Worm (Caenorhabditis elegans) whole organism, mixed stage, embryonic: ENCODE results near the gene T08D10.4.

Experiments used
- M03D4.4 ChIP-seq: sonication (generic microtip); optimal IDR thresholded peaks from 2 replicates; lab custom pipeline; 2017; ENCODE audit warnings: mild to moderate bottlenecking, missing genetic modification characterization, missing compliant biosample characterization
- bed-3 ChIP-seq: fragments of 200-800 bp; sonication (Bioruptor generic); optimal IDR thresholded peaks from 3 replicates; lab custom pipeline; 2018; ENCODE audit warnings: mild to moderate bottlenecking, missing genetic modification characterization, moderate library complexity, missing compliant biosample characterization
- blmp-1 ChIP-seq: fragments of 150-350 bp; optimal IDR thresholded peaks from 2 replicates; lab custom pipeline; 2014; ENCODE audit warnings: missing biosample characterization, missing genetic modification characterization
- ceh-39 ChIP-seq: fragments of 150-350 bp; optimal IDR thresholded peaks from 2 replicates; lab custom pipeline; 2014; ENCODE audit warnings: missing biosample characterization, missing genetic modification characterization
- ceh-43 ChIP-seq: fragments of 200-800 bp; sonication (Bioruptor generic); optimal IDR thresholded peaks from 2 replicates; lab custom pipeline; 2018; ENCODE audit warnings: mild to moderate bottlenecking, missing genetic modification characterization, moderate library complexity, missing compliant biosample characterization
- ceh-83 ChIP-seq: fragments of 200-800 bp; sonication (Bioruptor generic); optimal IDR thresholded peaks from 2 replicates; lab custom pipeline; 2018; ENCODE audit warnings: mild to moderate bottlenecking, missing genetic modification characterization, missing compliant biosample characterization
- ces-1 ChIP-seq: fragments of 150-350 bp; optimal IDR thresholded peaks from 2 replicates; lab custom pipeline; 2014; ENCODE audit warnings: missing biosample characterization, missing genetic modification reagents, missing genetic modification characterization
- cnd-1 ChIP-seq: fragments of 200-800 bp; sonication (Bioruptor generic); optimal IDR thresholded peaks from 2 replicates; lab custom pipeline; 2018; ENCODE audit warnings: mild to moderate bottlenecking, missing genetic modification characterization, missing compliant biosample characterization
- drap-1 ChIP-seq: fragments of 200-800 bp; sonication (Bioruptor generic); optimal IDR thresholded peaks from 3 replicates; lab custom pipeline; 2018; ENCODE audit warnings: mild to moderate bottlenecking, missing genetic modification characterization, missing compliant biosample characterization
- elt-1 ChIP-seq: sonication (generic microtip); optimal IDR thresholded peaks from 2 replicates; lab custom pipeline; 2017; ENCODE audit warnings: missing genetic modification characterization, mild to moderate bottlenecking, missing compliant biosample characterization, antibody characterized with exemption, moderate library complexity, borderline replicate concordance; ENCODE audit not compliant: insufficient read depth
- elt-3 ChIP-seq: fragments of 150-350 bp; optimal IDR thresholded peaks from 2 replicates; lab custom pipeline; 2014; ENCODE audit warnings: missing biosample characterization, missing genetic modification characterization
- flh-1 ChIP-seq: fragments of 200-800 bp; sonication (Bioruptor generic); optimal IDR thresholded peaks from 2 replicates; lab custom pipeline; 2018; ENCODE audit warnings: mild to moderate bottlenecking, missing genetic modification characterization, moderate library complexity, missing compliant biosample characterization
- ham-2 ChIP-seq: fragments of 200-800 bp; sonication (Bioruptor generic); optimal IDR thresholded peaks from 2 replicates; lab custom pipeline; 2018; ENCODE audit warnings: mild to moderate bottlenecking, missing genetic modification characterization, missing compliant biosample characterization
- hlh-1 ChIP-seq: fragments of 150-350 bp; optimal IDR thresholded peaks from 2 replicates; lab custom pipeline; 2014; ENCODE audit warnings: missing biosample characterization, missing genetic modification reagents, missing genetic modification characterization
- lin-13 ChIP-seq: fragments of 150-350 bp; optimal IDR thresholded peaks from 2 replicates; lab custom pipeline; 2014; ENCODE audit warnings: missing biosample characterization, missing genetic modification characterization
- lin-32 ChIP-seq: fragments of 200-800 bp; sonication (Bioruptor generic); optimal IDR thresholded peaks from 2 replicates; lab custom pipeline; 2018; ENCODE audit warnings: mild to moderate bottlenecking, missing genetic modification characterization, missing compliant biosample characterization
- lsy-2 ChIP-seq: fragments of 150-350 bp; optimal IDR thresholded peaks from 2 replicates; lab custom pipeline; 2014; ENCODE audit warnings: missing biosample characterization, missing genetic modification characterization
- mab-5 ChIP-seq: fragments of 150-350 bp; optimal IDR thresholded peaks from 2 replicates; lab custom pipeline; 2014; ENCODE audit warnings: missing biosample characterization, missing genetic modification characterization
- mep-1 ChIP-seq: fragments of 150-350 bp; optimal IDR thresholded peaks from 2 replicates; lab custom pipeline; 2017; ENCODE audit warnings: missing biosample characterization, missing genetic modification reagents, missing genetic modification characterization, inconsistent platforms
- mls-2 ChIP-seq: sonication (generic microtip); optimal IDR thresholded peaks from 2 replicates; lab custom pipeline; 2016; ENCODE audit warnings: mild to moderate bottlenecking, missing genetic modification characterization, moderate library complexity, missing compliant biosample characterization
- nhr-12 ChIP-seq: fragments of 150-350 bp; optimal IDR thresholded peaks from 2 replicates; lab custom pipeline; 2014; ENCODE audit warnings: missing biosample characterization, missing genetic modification characterization
- nhr-2 ChIP-seq: fragments of 150-350 bp; optimal IDR thresholded peaks from 2 replicates; lab custom pipeline; 2014; ENCODE audit warnings: missing biosample characterization, missing genetic modification characterization
- nhr-237 ChIP-seq: fragments of 150-350 bp; optimal IDR thresholded peaks from 2 replicates; lab custom pipeline; 2014; ENCODE audit warnings: missing biosample characterization, missing genetic modification characterization
- nhr-28 ChIP-seq: fragments of 150-350 bp; optimal IDR thresholded peaks from 2 replicates; lab custom pipeline; 2014; ENCODE audit warnings: missing biosample characterization, missing genetic modification characterization
- nhr-76 ChIP-seq: sonication (generic microtip); optimal IDR thresholded peaks from 2 replicates; lab custom pipeline; 2017; ENCODE audit warnings: missing biosample characterization, missing genetic modification characterization
- pha-4 ChIP-seq: fragments of 150-350 bp; optimal IDR thresholded peaks from 2 replicates; lab custom pipeline; 2018; ENCODE audit warnings: missing biosample characterization, missing genetic modification reagents, missing genetic modification characterization
- sem-2 ChIP-seq: fragments of 200-800 bp; sonication (Bioruptor generic); optimal IDR thresholded peaks from 2 replicates; lab custom pipeline; 2018; ENCODE audit warnings: mild to moderate bottlenecking, missing genetic modification characterization, missing compliant biosample characterization
- snpc-4 ChIP-seq: fragments of 150-350 bp; optimal IDR thresholded peaks from 2 replicates; lab custom pipeline; 2014; ENCODE audit warnings: missing biosample characterization, missing genetic modification characterization
- sptf-1 ChIP-seq: sonication (generic microtip); optimal IDR thresholded peaks from 2 replicates; lab custom pipeline; 2017; ENCODE audit warnings: mild to moderate bottlenecking, missing genetic modification characterization, moderate library complexity, missing compliant biosample characterization
- tbx-8 ChIP-seq: fragments of 200-800 bp; sonication (Bioruptor generic); optimal IDR thresholded peaks from 2 replicates; lab custom pipeline; 2018; ENCODE audit warnings: mild to moderate bottlenecking, missing genetic modification characterization, moderate library complexity, missing compliant biosample characterization
- unc-120 ChIP-seq: sonication (generic microtip); optimal IDR thresholded peaks from 2 replicates; lab custom pipeline; 2017; ENCODE audit warnings: missing genetic modification characterization, missing compliant biosample characterization; ENCODE audit not compliant: poor library complexity, severe bottlenecking
- unc-39 ChIP-seq: fragments of 150-350 bp; optimal IDR thresholded peaks from 2 replicates; lab custom pipeline; 2014; ENCODE audit warnings: missing biosample characterization, missing genetic modification characterization
- unc-62 ChIP-seq: fragments of 150-350 bp; optimal IDR thresholded peaks from 2 replicates; lab custom pipeline; 2014; ENCODE audit warnings: missing biosample characterization, missing genetic modification reagents, missing genetic modification characterization
- zip-8 ChIP-seq: fragments of 150-350 bp; optimal IDR thresholded peaks from 2 replicates; lab custom pipeline; 2014; ENCODE audit warnings: missing biosample characterization, missing genetic modification characterization
- ztf-11 ChIP-seq: fragments of 150-350 bp; optimal IDR thresholded peaks from 2 replicates; lab custom pipeline; 2014; ENCODE audit warnings: missing biosample characterization, missing genetic modification characterization

T08D10.4 gene

ce11 chrX:11946788-11947463 is 6.2 kb downstream of the T08D10.4 start, which contains the start of gene nfya-1:
Gene nfya-1 (minus strand): TSS chrX:11946838.
- peak; percentile 44 for TF ChIP-seq ces-1 (GFP tag; lab: Kevin White, UChicago)
- no peak for TF ChIP-seq elt-3 (tag; lab: Kevin White, UChicago)
- no peak for TF ChIP-seq unc-120 (tag; lab: Kevin White, UChicago)
- TF ChIP-seq pha-4 (tag; lab: Kevin White, UChicago), result peak; percentile 28
- peak; percentile 38 for TF ChIP-seq mep-1 (tag; lab: Kevin White, UChicago)
- TF ChIP-seq elt-1, result no peak
- TF ChIP-seq ham-2 (GFP tag; lab: Kevin White, UChicago), result no peak
- TF ChIP-seq lin-32 (GFP tag; lab: Kevin White, UChicago), result no peak
- TF ChIP-seq hlh-1 (tag; lab: Kevin White, UChicago), result peak; percentile 62
- no peak for TF ChIP-seq snpc-4 (tag; lab: Kevin White, UChicago)
- peak; percentile 59 for TF ChIP-seq ceh-39 (tag; lab: Kevin White, UChicago)
- no peak for TF ChIP-seq ceh-83 (GFP tag; lab: Kevin White, UChicago)
- TF ChIP-seq unc-39, result no peak
- peak; percentile 32 for TF ChIP-seq lin-13 (tag; lab: Kevin White, UChicago)

- TF ChIP-seq ham-2 (GFP tag; lab: Kevin White, UChicago) (no peak), blmp-1 (no peak), bed-3 (GFP tag; lab: Kevin White, UChicago) (no peak), mab-5 (tag; lab: Kevin White, UChicago) (no peak), nhr-28 (tag; lab: Kevin White, UChicago) (no peak), ceh-83 (GFP tag; lab: Kevin White, UChicago) (no peak), flh-1 (GFP tag; lab: Kevin White, UChicago) (no peak), ztf-11 (tag; lab: Kevin White, UChicago) (no peak), sptf-1 (tag; lab: Kevin White, UChicago) (no peak), lsy-2 (tag; lab: Kevin White, UChicago) (no peak), nhr-12 (no peak), unc-39 (no peak), ceh-43 (GFP tag; lab: Kevin White, UChicago) (no peak), nhr-76 (tag; lab: Kevin White, UChicago) (no peak)
These were observed 11.2 kb downstream of the T08D10.4 start, which contains the start of gene F55G7.3 for ce11 chrX:11941951-11942350. Gene F55G7.3 (minus strand): TSS chrX:11942051.

DNA sequence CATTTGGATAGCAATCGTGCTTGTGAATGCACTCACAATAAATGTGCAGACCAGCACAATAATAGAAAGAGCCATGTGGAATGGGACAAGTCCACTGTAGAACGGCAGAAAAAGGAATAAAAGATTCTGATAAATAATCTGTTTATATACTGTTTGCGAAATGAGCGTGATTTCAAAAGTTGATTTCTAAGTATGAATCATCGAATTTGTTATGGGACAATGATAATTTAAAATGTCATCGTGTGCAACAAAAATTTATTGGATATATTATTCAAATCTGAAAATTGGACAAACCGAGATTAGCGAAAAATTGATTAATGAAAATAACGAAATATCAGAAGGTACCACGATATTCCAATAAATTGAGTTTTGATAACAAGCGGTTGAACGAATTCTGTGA is 14.3 kb downstream of the T08D10.4 start, which contains the start of gene F55G7.5:
F55G7.5 (minus strand) TSS at position 101 of the 400 bp plus-strand sequence.
- no peak for TF ChIP-seq mep-1 (tag; lab: Kevin White, UChicago)
- no peak for TF ChIP-seq unc-120 (tag; lab: Kevin White, UChicago)

- TF ChIP-seq elt-3 (tag; lab: Kevin White, UChicago) (peak; percentile 88), blmp-1 (peak; percentile 44), M03D4.4 (tag; lab: Kevin White, UChicago) (peak; percentile 53), ceh-83 (GFP tag; lab: Kevin White, UChicago) (peak; percentile 59), nhr-2 (tag; lab: Kevin White, UChicago) (no peak), zip-8 (tag; lab: Kevin White, UChicago) (no peak), sptf-1 (tag; lab: Kevin White, UChicago) (peak; percentile 87), nhr-237 (peak; percentile 99), tbx-8 (peak; percentile 59), ces-1 (GFP tag; lab: Kevin White, UChicago) (peak; percentile 97), unc-39 (peak; percentile 80), lin-32 (GFP tag; lab: Kevin White, UChicago) (peak; percentile 7), nhr-76 (tag; lab: Kevin White, UChicago) (peak; percentile 75), unc-120 (tag; lab: Kevin White, UChicago) (peak; percentile 89), lin-13 (tag; lab: Kevin White, UChicago) (peak; percentile 78), cnd-1 (peak; percentile 86), drap-1 (GFP tag; lab: Kevin White, UChicago) (peak; percentile 95), mab-5 (tag; lab: Kevin White, UChicago) (peak; percentile 94), mep-1 (tag; lab: Kevin White, UChicago) (peak; percentile 96), sem-2 (no peak), nhr-12 (peak; percentile 79), snpc-4 (tag; lab: Kevin White, UChicago) (no peak), hlh-1 (tag; lab: Kevin White, UChicago) (peak; percentile 85), nhr-28 (tag; lab: Kevin White, UChicago) (peak; percentile 55), ham-2 (GFP tag; lab: Kevin White, UChicago) (peak; percentile 28), ceh-43 (GFP tag; lab: Kevin White, UChicago) (peak; percentile 47), lsy-2 (tag; lab: Kevin White, UChicago) (peak; percentile 88), flh-1 (GFP tag; lab: Kevin White, UChicago) (no peak), pha-4 (tag; lab: Kevin White, UChicago) (peak; percentile 92), elt-1 (no peak), ceh-39 (tag; lab: Kevin White, UChicago) (peak; percentile 95), bed-3 (GFP tag; lab: Kevin White, UChicago) (no peak), ztf-11 (tag; lab: Kevin White, UChicago) (peak; percentile 97), mls-2 (tag; lab: Kevin White, UChicago) (peak; percentile 43), unc-62 (GFP tag; lab: Kevin White, UChicago) (peak; percentile 92)
These were observed 15.7 kb downstream of the T08D10.4 start for ce11 chrX:11937343-11937935.
